Worm (Caenorhabditis elegans) whole organism, midembryonic: Measurements from ENCODE around the gene lys-10.

Experiments used
- cog-1 ChIP-seq: sonication (generic microtip); optimal IDR thresholded peaks from 2 replicates; lab custom pipeline; 2016; ENCODE audit warnings: missing genetic modification characterization, missing compliant biosample characterization
- klf-2 ChIP-seq: fragments of 200-800 bp; sonication (Bioruptor generic); conservative IDR thresholded peaks from 2 replicates; pipeline ENCODE4 v1.3.6; 2022; ENCODE audit warnings: missing genetic modification reagents, missing genetic modification characterization, missing compliant biosample characterization
- med-1 ChIP-seq: sonication (generic microtip); optimal IDR thresholded peaks from 2 replicates; lab custom pipeline; 2017; ENCODE audit warnings: missing genetic modification characterization, mild to moderate bottlenecking, missing compliant biosample characterization, antibody characterized with exemption, missing genetic modification reagents; ENCODE audit not compliant: insufficient read depth
- ref-1 ChIP-seq: fragments of 200-800 bp; sonication (Bioruptor generic); conservative IDR thresholded peaks from 2 replicates; pipeline ENCODE4 v1.3.6; 2022; ENCODE audit warnings: missing genetic modification reagents, missing genetic modification characterization, missing compliant biosample characterization
- ztf-23 ChIP-seq: fragments of 200-800 bp; sonication (Bioruptor generic); IDR thresholded peaks from 2 replicates; pipeline ENCODE4 v1.3.6; 2022; ENCODE audit warnings: missing genetic modification reagents, missing genetic modification characterization, missing compliant biosample characterization

- TF ChIP-seq ref-1 (GFP tag; lab: Robert Waterston, UW) (no peak), klf-2 (no peak), cog-1 (tag; lab: Kevin White, UChicago) (no peak), med-1 (GFP tag; lab: Kevin White, UChicago) (no peak), ztf-23 (no peak)
Measured at ce11 chrIV:8289105-8289504, 43.5 kb upstream of the lys-10 start.
